Fruit fly (Drosophila melanogaster) whole organism, embryonic: ENCODE data around the gene Nup358.
A peak's percentile ranks its signal among the peaks of the same experiment; 100 is the strongest.

Source experiments
- B-H2 ChIP-seq: fragments of 200-800 bp; sonication (Bioruptor generic); optimal IDR thresholded peaks from 2 replicates; lab custom pipeline; 2018; ENCODE audit warnings: missing biosample characterization, mild to moderate bottlenecking, missing genetic modification characterization
- C15 ChIP-seq: fragments of 200-800 bp; sonication (Bioruptor generic); IDR thresholded peaks from 3 replicates; pipeline ENCODE4 v1.3.6; 2022; ENCODE audit warnings: missing biosample characterization, missing genetic modification characterization
- CG10462 ChIP-seq: fragments of 200-800 bp; sonication (Bioruptor generic); optimal IDR thresholded peaks from 2 replicates; lab custom pipeline; 2016; ENCODE audit warnings: missing biosample characterization, missing genetic modification characterization
- CG11398 ChIP-seq: fragments of 200-800 bp; sonication (Bioruptor generic); optimal IDR thresholded peaks from 2 replicates; lab custom pipeline; 2016; ENCODE audit warnings: missing biosample characterization, missing genetic modification characterization
- CG12744 ChIP-seq: fragments of 200-800 bp; sonication (Bioruptor generic); optimal IDR thresholded peaks from 2 replicates; lab custom pipeline; 2016; ENCODE audit warnings: missing biosample characterization, missing genetic modification characterization
- CG12769 ChIP-seq: fragments of 200-800 bp; sonication (Bioruptor generic); optimal IDR thresholded peaks from 2 replicates; lab custom pipeline; 2019; ENCODE audit warnings: missing biosample characterization, mild to moderate bottlenecking, missing genetic modification characterization, moderate library complexity
- CG12942 ChIP-seq: fragments of 200-800 bp; sonication (Bioruptor generic); optimal IDR thresholded peaks from 3 replicates; lab custom pipeline; 2016; ENCODE audit warnings: missing biosample characterization, missing genetic modification characterization
- CG13296 ChIP-seq: fragments of 200-800 bp; sonication (Bioruptor generic); optimal IDR thresholded peaks from 3 replicates; lab custom pipeline; 2018; ENCODE audit warnings: missing biosample characterization, mild to moderate bottlenecking, missing genetic modification characterization
- CG15011 ChIP-seq: fragments of 200-800 bp; sonication (Bioruptor generic); optimal IDR thresholded peaks from 3 replicates; lab custom pipeline; 2018; ENCODE audit warnings: missing biosample characterization, mild to moderate bottlenecking, missing genetic modification characterization
- CG15073 ChIP-seq: fragments of 200-800 bp; sonication (Bioruptor generic); optimal IDR thresholded peaks from 2 replicates; lab custom pipeline; 2016; ENCODE audit warnings: missing biosample characterization, missing genetic modification characterization
- CG15269 ChIP-seq: fragments of 200-800 bp; sonication (Bioruptor generic); optimal IDR thresholded peaks from 2 replicates; lab custom pipeline; 2018; ENCODE audit warnings: missing biosample characterization, mild to moderate bottlenecking, missing genetic modification characterization, moderate library complexity
- CG1602 ChIP-seq: fragments of 200-800 bp; sonication (Bioruptor generic); optimal IDR thresholded peaks from 3 replicates; lab custom pipeline; 2016; ENCODE audit warnings: missing biosample characterization, missing genetic modification characterization
- CG16863 ChIP-seq: fragments of 200-800 bp; sonication (Bioruptor generic); optimal IDR thresholded peaks from 3 replicates; lab custom pipeline; 2016; ENCODE audit warnings: missing biosample characterization, missing genetic modification characterization
- CG18011 ChIP-seq: fragments of 200-800 bp; sonication (Bioruptor generic); optimal IDR thresholded peaks from 2 replicates; lab custom pipeline; 2017; ENCODE audit warnings: missing biosample characterization, missing genetic modification characterization, mild to moderate bottlenecking, moderate library complexity, missing genotype
- CG18619 ChIP-seq: fragments of 200-800 bp; sonication (Bioruptor generic); optimal IDR thresholded peaks from 3 replicates; lab custom pipeline; 2017; ENCODE audit warnings: missing biosample characterization, mild to moderate bottlenecking, missing genetic modification characterization
- CG30403 ChIP-seq: fragments of 200-800 bp; sonication (Bioruptor generic); optimal IDR thresholded peaks from 3 replicates; lab custom pipeline; 2016; ENCODE audit warnings: missing biosample characterization, missing genetic modification characterization
- CG32772 ChIP-seq: fragments of 200-800 bp; sonication (Bioruptor generic); IDR thresholded peaks from 2 replicates; pipeline ENCODE4 v1.3.6; 2022; ENCODE audit warnings: missing biosample characterization, missing genetic modification characterization
- CG5953 ChIP-seq: fragments of 200-800 bp; sonication (Bioruptor generic); IDR thresholded peaks from 2 replicates; pipeline ENCODE4 v1.3.6; 2022; ENCODE audit warnings: missing biosample characterization, missing genetic modification characterization
- CG6813 ChIP-seq: fragments of 200-800 bp; sonication (Bioruptor generic); optimal IDR thresholded peaks from 2 replicates; lab custom pipeline; 2017; ENCODE audit warnings: missing biosample characterization, missing genetic modification characterization, mild to moderate bottlenecking, moderate library complexity, missing genetic modification reagents
- CG8290 ChIP-seq, 3 experiments: fragments of 200-800 bp; sonication (Bioruptor generic); optimal IDR thresholded peaks; 2 replicates each; lab custom pipeline; 2016 to 2019; ENCODE audit warnings: missing biosample characterization in 3 of 3, missing genetic modification characterization in 3 of 3, mild to moderate bottlenecking in 2 of 3, moderate library complexity in 1 of 3
- CG9817 ChIP-seq: fragments of 200-800 bp; sonication (Bioruptor generic); optimal IDR thresholded peaks from 2 replicates; lab custom pipeline; 2018; ENCODE audit warnings: missing biosample characterization, mild to moderate bottlenecking, missing genetic modification characterization, moderate library complexity
- Dfd ChIP-seq, 2 experiments: fragments of >200 bp; optimal IDR thresholded peaks; 2 replicates each; lab custom pipeline; 2017; ENCODE audit warnings: missing biosample characterization in 2 of 2, missing genetic modification characterization in 2 of 2
- E2f1 ChIP-seq: fragments of 200-800 bp; sonication (Bioruptor generic); IDR thresholded peaks from 2 replicates; pipeline ENCODE4 v1.3.6; 2022; ENCODE audit warnings: missing biosample characterization, missing genetic modification characterization
- Gsc ChIP-seq: fragments of 200-800 bp; sonication (Bioruptor generic); IDR thresholded peaks from 2 replicates; pipeline ENCODE4 v1.3.6; 2022; ENCODE audit warnings: missing biosample characterization, missing genetic modification characterization
- HLH4C ChIP-seq: fragments of 200-800 bp; sonication (Bioruptor generic); IDR thresholded peaks from 3 replicates; pipeline ENCODE4 v1.3.6; 2022; ENCODE audit warnings: missing biosample characterization, missing genetic modification characterization; ENCODE audit not compliant: partially characterized antibody
- Hey ChIP-seq: fragments of 200-800 bp; sonication (Bioruptor generic); optimal IDR thresholded peaks from 3 replicates; lab custom pipeline; 2018; ENCODE audit warnings: missing biosample characterization, mild to moderate bottlenecking, missing genetic modification characterization
- Meics ChIP-seq: fragments of 200-800 bp; sonication (Bioruptor generic); optimal IDR thresholded peaks from 2 replicates; lab custom pipeline; 2017; ENCODE audit warnings: missing biosample characterization, mild to moderate bottlenecking, missing genetic modification characterization
- NC2β ChIP-seq: fragments of 200-800 bp; sonication (Bioruptor generic); optimal IDR thresholded peaks from 2 replicates; lab custom pipeline; 2016; ENCODE audit warnings: missing biosample characterization, missing genetic modification characterization
- Nf-YB ChIP-seq: fragments of 200-800 bp; sonication (Bioruptor generic); optimal IDR thresholded peaks from 3 replicates; lab custom pipeline; 2019; ENCODE audit warnings: missing biosample characterization, mild to moderate bottlenecking, missing genetic modification characterization, moderate library complexity
- Vsx1 ChIP-seq: fragments of 200-800 bp; sonication (Bioruptor generic); optimal IDR thresholded peaks from 2 replicates; lab custom pipeline; 2017; ENCODE audit warnings: missing biosample characterization, mild to moderate bottlenecking, missing genetic modification characterization, missing genetic modification reagents
- ac ChIP-seq: fragments of 200-800 bp; sonication (Bioruptor generic); optimal IDR thresholded peaks from 3 replicates; lab custom pipeline; 2017; ENCODE audit warnings: missing biosample characterization, mild to moderate bottlenecking, missing genetic modification characterization
- bowl ChIP-seq: fragments of 200-800 bp; sonication (Bioruptor generic); IDR thresholded peaks from 2 replicates; pipeline ENCODE4 v1.3.6; 2022; ENCODE audit warnings: missing biosample characterization, missing genetic modification characterization
- chinmo ChIP-seq: fragments of 200-800 bp; sonication (Bioruptor generic); IDR thresholded peaks from 4 replicates; pipeline ENCODE4 v1.3.6; 2022; ENCODE audit warnings: missing biosample characterization, missing genetic modification characterization; ENCODE audit not compliant: partially characterized antibody
- crol ChIP-seq: fragments of 200-800 bp; sonication (Bioruptor generic); IDR thresholded peaks from 2 replicates; pipeline ENCODE4 v1.3.6; 2022; ENCODE audit warnings: missing biosample characterization, missing genetic modification characterization
- da ChIP-seq: fragments of 200-800 bp; sonication (Bioruptor generic); optimal IDR thresholded peaks from 2 replicates; lab custom pipeline; 2016; ENCODE audit warnings: missing biosample characterization, missing genetic modification characterization
- dati ChIP-seq: fragments of 200-800 bp; sonication (Bioruptor generic); IDR thresholded peaks from 2 replicates; pipeline ENCODE4 v1.3.6; 2022; ENCODE audit warnings: missing biosample characterization, missing genetic modification characterization
- dm ChIP-seq: fragments of 200-800 bp; sonication (Bioruptor generic); optimal IDR thresholded peaks from 3 replicates; lab custom pipeline; 2016; ENCODE audit warnings: missing biosample characterization, missing genetic modification characterization
- dpn ChIP-seq, 2 experiments: fragments of 200-800 bp; sonication (Bioruptor generic); optimal IDR thresholded peaks; 3 replicates each; lab custom pipeline; 2016; ENCODE audit warnings: missing biosample characterization in 2 of 2, missing genetic modification characterization in 2 of 2
- gsb ChIP-seq: fragments of 200-800 bp; sonication (Bioruptor generic); IDR thresholded peaks from 2 replicates; pipeline ENCODE4 v1.3.6; 2022; ENCODE audit warnings: missing biosample characterization, missing genetic modification characterization
- her ChIP-seq: fragments of 200-800 bp; sonication (Bioruptor generic); optimal IDR thresholded peaks from 2 replicates; lab custom pipeline; 2016; ENCODE audit warnings: missing biosample characterization, missing genetic modification characterization
- jing ChIP-seq: fragments of 200-800 bp; sonication (Bioruptor generic); optimal IDR thresholded peaks from 2 replicates; lab custom pipeline; 2018; ENCODE audit warnings: missing biosample characterization, mild to moderate bottlenecking, missing genetic modification characterization
- kah ChIP-seq: fragments of 200-800 bp; sonication (Bioruptor generic); optimal IDR thresholded peaks from 2 replicates; lab custom pipeline; 2018; ENCODE audit warnings: missing biosample characterization, mild to moderate bottlenecking, missing genetic modification characterization
- nom ChIP-seq: fragments of 200-800 bp; sonication (Bioruptor generic); optimal IDR thresholded peaks from 2 replicates; lab custom pipeline; 2017; ENCODE audit warnings: missing biosample characterization, missing genetic modification characterization, mild to moderate bottlenecking, moderate library complexity, missing genetic modification reagents
- onecut ChIP-seq: fragments of 200-800 bp; sonication (Bioruptor generic); IDR thresholded peaks from 2 replicates; pipeline ENCODE4 v1.3.6; 2022; ENCODE audit warnings: missing biosample characterization, missing genetic modification characterization
- rib ChIP-seq: fragments of 200-800 bp; sonication (Bioruptor generic); IDR thresholded peaks from 2 replicates; pipeline ENCODE4 v1.3.6; 2022; ENCODE audit warnings: missing biosample characterization, missing genetic modification characterization
- run ChIP-seq: fragments of 200-800 bp; sonication (Bioruptor generic); optimal IDR thresholded peaks from 3 replicates; lab custom pipeline; 2018; ENCODE audit warnings: missing biosample characterization, mild to moderate bottlenecking, missing genetic modification characterization
- ttk ChIP-seq: fragments of 200-800 bp; sonication (Bioruptor generic); IDR thresholded peaks from 2 replicates; pipeline ENCODE4 v2.1.2; 2022; ENCODE audit warnings: missing biosample characterization, missing genetic modification characterization
- tx ChIP-seq: fragments of 200-800 bp; sonication (Bioruptor generic); optimal IDR thresholded peaks from 2 replicates; lab custom pipeline; 2016; ENCODE audit warnings: missing biosample characterization, missing genetic modification characterization
- unc-4 ChIP-seq: fragments of 200-800 bp; sonication (Bioruptor generic); IDR thresholded peaks from 2 replicates; pipeline ENCODE4 v1.3.6; 2022; ENCODE audit warnings: missing biosample characterization, missing genetic modification characterization; ENCODE audit not compliant: partially characterized antibody

Nup358 gene

DNA sequence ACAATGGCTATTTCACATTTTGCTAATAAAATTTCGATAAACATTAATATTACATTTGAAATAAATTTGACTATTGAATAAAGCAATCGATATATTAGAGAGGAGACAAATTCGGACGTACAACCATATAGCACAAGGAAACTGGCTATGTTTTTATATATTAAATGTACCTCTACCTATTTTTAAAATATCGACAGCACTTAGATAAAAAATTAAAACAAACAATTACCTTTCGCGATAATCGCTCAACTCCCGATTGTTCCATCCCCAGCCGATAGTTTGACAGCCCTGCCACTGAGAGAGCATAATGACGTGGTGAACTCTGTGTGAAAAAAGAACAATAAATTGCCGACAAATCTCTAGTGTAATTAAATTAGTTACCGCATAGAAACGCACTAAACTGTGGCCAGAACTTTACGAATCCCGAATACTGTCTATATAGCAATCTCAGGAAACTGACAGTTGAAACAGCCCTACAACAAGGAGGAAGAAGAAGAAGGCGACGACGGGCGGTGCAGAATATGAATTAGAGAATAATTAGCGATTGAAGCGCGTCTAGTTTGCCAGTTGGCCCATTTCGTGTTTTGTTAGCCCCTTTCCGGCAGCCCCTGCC, 9.6 kb downstream of the Nup358 start, which contains the start of gene CG11857 (continued):
- TF ChIP-seq kah (GFP tag; lab: Kevin White, UChicago), result peak; percentile 84
- TF ChIP-seq gsb (GFP tag; lab: Robert Waterston, UW), result peak; percentile 97
- TF ChIP-seq da (GFP tag; lab: Kevin White, UChicago), result peak; percentile 95
- TF ChIP-seq onecut (GFP tag; lab: Robert Waterston, UW), result peak; percentile 93
- TF ChIP-seq CG5953 (GFP tag; lab: Robert Waterston, UW), result peak; percentile 96
- peak; percentile 98 for TF ChIP-seq CG12942 (GFP tag; lab: Kevin White, UChicago)
- TF ChIP-seq CG9817 (tag; lab: Kevin White, UChicago), result peak; percentile 99
- peak; percentile 99 for TF ChIP-seq HLH4C (GFP tag; lab: Robert Waterston, UW)
- peak; percentile 99 for TF ChIP-seq CG30403 (GFP tag; lab: Kevin White, UChicago)
- peak; percentile 93 for TF ChIP-seq dm
- TF ChIP-seq ttk (GFP tag; lab: Robert Waterston, UW), result peak; percentile 99
- peak; percentile 97 for TF ChIP-seq CG10462 (GFP tag; lab: Kevin White, UChicago)
- peak; percentile 98 for TF ChIP-seq chinmo (GFP tag; lab: Robert Waterston, UW)
- peak in 1 of 2 experiments; percentile 82 for TF ChIP-seq Dfd (GFP tag; optimal IDR thresholded peaks at IDR 0.05; lab: Kevin White, UChicago)
- peak; percentile 87 for TF ChIP-seq CG6813 (GFP tag; lab: Kevin White, UChicago)
- TF ChIP-seq B-H2 (GFP tag; lab: Kevin White, UChicago), result peak; percentile 98
- TF ChIP-seq C15 (GFP tag; lab: Robert Waterston, UW), result peak; percentile 98
- TF ChIP-seq CG11398 (GFP tag; lab: Kevin White, UChicago), result peak; percentile 94
- peak; percentile 99 for TF ChIP-seq CG32772 (GFP tag; lab: Robert Waterston, UW)
- peak; percentile 80 for TF ChIP-seq nom (GFP tag; lab: Kevin White, UChicago)
- TF ChIP-seq run (tag; lab: Kevin White, UChicago), result peak; percentile 80
- peak; percentile 99 for TF ChIP-seq E2f1 (GFP tag; lab: Robert Waterston, UW)
- TF ChIP-seq crol (GFP tag; lab: Robert Waterston, UW), result peak; percentile 80
- peak; percentile 99 for TF ChIP-seq rib (GFP tag; lab: Robert Waterston, UW)
- peak; percentile 96 for TF ChIP-seq Gsc (GFP tag; lab: Robert Waterston, UW)
- peak; percentile 80 for TF ChIP-seq CG15073
- peak; percentile 95 for TF ChIP-seq CG12744
- TF ChIP-seq CG8290 (GFP tag; optimal IDR thresholded peaks at IDR 0.05; lab: Kevin White, UChicago), result peak; percentile 98
- peak; percentile 90 to 97 for TF ChIP-seq CG8290 (tag; optimal IDR thresholded peaks at IDR 0.05; lab: Kevin White, UChicago)
- TF ChIP-seq Hey (tag; lab: Kevin White, UChicago), result peak; percentile 87
- peak; percentile 92 for TF ChIP-seq her
- TF ChIP-seq unc-4, result peak; percentile 99
- peak; percentile 99 for TF ChIP-seq CG1602 (GFP tag; lab: Kevin White, UChicago)
- peak; percentile 89 for TF ChIP-seq ac (GFP tag; lab: Kevin White, UChicago)
- peak; percentile 92 for TF ChIP-seq bowl (GFP tag; lab: Robert Waterston, UW)
- TF ChIP-seq CG18619, result peak; percentile 97
- TF ChIP-seq jing, result peak; percentile 94
- TF ChIP-seq Nf-YB (GFP tag; lab: Kevin White, UChicago), result peak; percentile 80
- peak; percentile 96 for TF ChIP-seq NC2β (GFP tag; lab: Kevin White, UChicago)
- TF ChIP-seq dpn (GFP tag; optimal IDR thresholded peaks at IDR 0.05; lab: Kevin White, UChicago), result peak; percentile 98 to 99
- peak; percentile 93 for TF ChIP-seq CG13296
- peak; percentile 90 for TF ChIP-seq CG18011 (GFP tag; lab: Kevin White, UChicago)
- peak; percentile 96 for TF ChIP-seq tx (GFP tag; lab: Kevin White, UChicago)
- TF ChIP-seq dati (GFP tag; lab: Robert Waterston, UW), result peak; percentile 95
- TF ChIP-seq Meics (GFP tag; lab: Kevin White, UChicago), result peak; percentile 96
- peak; percentile 88 for TF ChIP-seq Vsx1 (GFP tag; lab: Kevin White, UChicago)
- peak; percentile 92 for TF ChIP-seq CG15011
- TF ChIP-seq CG15269 (tag; lab: Kevin White, UChicago), result peak; percentile 97
- TF ChIP-seq CG12769, result peak; percentile 98
- TF ChIP-seq CG16863 (GFP tag; lab: Kevin White, UChicago), result peak; percentile 96
